Fruit fly (Drosophila melanogaster) Kc167 (cell line): ENCODE data around the gene CG17375.

Experiments used
- Myc ChIP-seq: fragments of >200 bp; optimal IDR thresholded peaks from 2 replicates; lab custom pipeline; 2017; ENCODE audit warnings: missing external identifiers
- Sin3A ChIP-seq: fragments of >200 bp; optimal IDR thresholded peaks from 2 replicates; lab custom pipeline; 2018; ENCODE audit warnings: missing external identifiers
- h ChIP-seq: fragments of >200 bp; optimal IDR thresholded peaks from 3 replicates; lab custom pipeline; 2018; ENCODE audit warnings: missing external identifiers
- insv ChIP-seq: fragments of >200 bp; optimal IDR thresholded peaks from 3 replicates; lab custom pipeline; 2018; ENCODE audit warnings: missing external identifiers
- psq ChIP-seq: fragments of >200 bp; optimal IDR thresholded peaks from 2 replicates; lab custom pipeline; 2017; ENCODE audit warnings: missing external identifiers
- ttk ChIP-seq: sonication (Bioruptor generic); optimal IDR thresholded peaks from 2 replicates; lab custom pipeline; 2017; ENCODE audit warnings: missing external identifiers

Gene CG17375

DNA sequence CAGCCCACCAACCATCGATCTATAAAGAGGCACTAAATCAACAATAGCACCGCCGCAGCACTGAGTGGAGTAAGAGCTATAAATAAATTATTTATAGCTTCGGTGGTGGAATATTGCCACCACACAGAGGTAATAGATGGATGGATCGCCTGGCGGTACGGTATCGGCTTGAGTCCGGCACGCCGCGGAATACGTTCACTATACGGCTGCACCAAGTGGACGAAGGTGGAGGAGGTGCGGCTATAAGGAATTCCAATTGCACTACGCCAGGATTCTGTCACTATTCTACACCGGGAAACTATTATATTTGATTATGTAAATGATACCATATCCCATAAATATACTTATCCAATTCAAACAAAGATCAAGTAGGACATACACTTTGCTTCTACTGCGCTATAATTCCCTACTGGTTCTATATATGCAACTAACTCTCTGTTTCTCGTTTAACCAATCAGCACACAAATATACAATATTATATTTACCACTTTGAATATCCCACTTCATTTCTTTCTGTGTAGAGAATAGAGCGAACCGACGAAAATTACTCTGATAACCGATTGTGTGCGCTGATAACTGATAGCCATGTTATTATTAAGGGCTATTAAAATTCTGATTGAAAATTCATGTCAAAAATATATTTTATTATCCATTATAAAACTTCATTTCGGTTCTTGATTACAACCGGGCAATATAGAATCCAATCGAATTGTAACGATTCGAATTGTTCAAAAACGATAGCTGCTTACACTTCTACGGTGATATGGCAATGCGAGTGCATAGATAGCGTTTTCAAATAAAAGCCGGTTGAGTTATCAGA is 13.8 kb upstream of the CG17375 start:
- no peak for TF ChIP-seq Sin3A (lab: Kevin White, UChicago)
- no peak for TF ChIP-seq psq
- TF ChIP-seq ttk: no peak
- no peak for TF ChIP-seq Myc (lab: Kevin White, UChicago)
- no peak for TF ChIP-seq insv
- TF ChIP-seq h (lab: Kevin White, UChicago): no peak

DNA sequence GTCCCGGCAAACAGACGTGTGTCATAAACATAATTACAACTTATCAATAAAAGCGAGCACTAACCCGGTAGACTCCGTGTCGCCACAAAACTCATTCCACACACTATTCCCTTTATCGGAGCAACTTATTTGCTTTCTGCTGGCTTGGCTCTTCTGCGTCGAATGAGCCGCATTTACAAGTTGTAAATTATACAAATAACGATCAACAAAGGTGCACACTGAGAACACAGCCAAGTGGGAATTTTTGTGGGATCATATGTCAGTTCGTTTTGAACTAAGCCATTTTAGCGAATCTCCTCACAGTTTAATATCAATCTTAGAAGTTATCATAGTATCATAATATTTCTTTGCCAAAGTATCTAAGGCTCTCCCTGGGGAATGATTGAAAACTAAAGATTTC is 12.8 kb upstream of the CG17375 start:
- no peak for TF ChIP-seq Myc (lab: Kevin White, UChicago)

dm6 chr2L:6817493-6817892 is 11.9 kb upstream of the CG17375 start:
- no peak for TF ChIP-seq Sin3A (lab: Kevin White, UChicago)
- no peak for TF ChIP-seq Myc (lab: Kevin White, UChicago)
- TF ChIP-seq insv: no peak
- TF ChIP-seq psq: no peak
- no peak for TF ChIP-seq ttk
- TF ChIP-seq h (lab: Kevin White, UChicago): no peak

- TF ChIP-seq Sin3A (lab: Kevin White, UChicago) (no peak), h (lab: Kevin White, UChicago) (no peak), Myc (lab: Kevin White, UChicago) (no peak), ttk (no peak)
Measured at dm6 chr2L:6802740-6803139, 2.9 kb downstream of the CG17375 start, which contains the start of the genes CG17377 and Daao2. TSS of gene CG17377 (minus strand) at chr2L:6802840. TSS of gene Daao2 (plus strand) at chr2L:6803011.

dm6 chr2L:6800794-6801193 is 4.8 kb downstream of the CG17375 start, which contains the start of gene CG17376:
TSS of gene CG17376 (minus strand) at chr2L:6800894.
- TF ChIP-seq h (lab: Kevin White, UChicago): no peak
- TF ChIP-seq insv: no peak
- TF ChIP-seq psq: no peak
- TF ChIP-seq Myc (lab: Kevin White, UChicago): no peak
- no peak for TF ChIP-seq ttk
- no peak for TF ChIP-seq Sin3A (lab: Kevin White, UChicago)

- TF ChIP-seq insv (no peak), ttk (no peak), Myc (lab: Kevin White, UChicago) (no peak), Sin3A (lab: Kevin White, UChicago) (no peak), h (lab: Kevin White, UChicago) (no peak), psq (no peak)
Measured at dm6 chr2L:6799551-6799950, 6.0 kb downstream of the CG17375 start.

DNA sequence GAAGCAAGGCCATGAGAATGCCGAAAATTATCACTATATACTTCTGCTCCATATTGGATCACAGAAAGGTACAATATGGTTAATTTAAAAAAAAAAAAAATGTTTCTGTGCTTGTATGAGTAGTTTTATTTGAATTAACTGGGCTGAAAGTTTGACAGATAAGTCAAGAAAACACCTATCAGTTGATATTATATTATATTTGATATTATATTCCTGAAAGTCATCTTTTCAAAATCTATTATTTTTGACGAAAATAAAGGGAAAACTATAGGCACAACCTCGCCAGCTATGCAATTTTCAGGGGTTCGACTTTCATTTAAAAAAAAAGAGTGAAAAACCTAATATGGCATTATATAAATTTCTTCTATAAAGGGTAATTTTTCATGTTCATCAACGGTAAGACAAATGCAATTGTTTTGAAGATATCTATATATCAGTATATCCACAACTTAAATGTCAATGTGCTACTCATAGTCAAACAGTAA is 6.8 kb downstream of the CG17375 start, which contains the start of the genes nrv2 and CG43610:
Gene nrv2 (minus strand): TSS at position 101 of the 485 bp plus-strand sequence.
Gene CG43610 (plus strand): TSS at position 435 of the 485 bp plus-strand sequence.
- TF ChIP-seq h (lab: Kevin White, UChicago): no peak
- TF ChIP-seq psq: no peak
- TF ChIP-seq Sin3A (lab: Kevin White, UChicago): no peak
- TF ChIP-seq ttk: no peak
- no peak for TF ChIP-seq insv
- no peak for TF ChIP-seq Myc (lab: Kevin White, UChicago)

DNA sequence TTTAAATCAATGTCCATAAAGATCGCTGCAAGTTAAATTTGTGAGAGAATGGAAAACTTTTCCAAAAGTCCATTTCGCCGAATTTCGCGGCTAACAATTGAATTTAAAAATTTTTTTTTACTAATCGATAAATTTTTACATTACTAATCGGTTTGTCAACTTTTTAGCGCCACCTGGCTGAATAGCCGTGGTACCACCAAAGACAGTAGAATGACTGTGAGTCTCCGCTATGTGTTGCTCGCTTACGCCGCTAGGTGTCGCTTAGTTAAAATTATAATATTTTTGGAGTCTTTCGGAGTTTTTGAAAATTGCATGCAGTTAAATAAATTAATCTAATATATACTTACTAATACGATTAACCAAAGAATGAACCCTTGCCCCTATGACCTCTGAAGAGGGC is 8.2 kb downstream of the CG17375 start:
- TF ChIP-seq Myc (lab: Kevin White, UChicago) (no peak), ttk (no peak), Sin3A (lab: Kevin White, UChicago) (no peak), h (lab: Kevin White, UChicago) (no peak), psq (no peak)

dm6 chr2L:6794956-6795522 is 10.6 kb downstream of the CG17375 start:
- TF ChIP-seq Sin3A (lab: Kevin White, UChicago): no peak
- TF ChIP-seq ttk: no peak
- no peak for TF ChIP-seq insv
- no peak for TF ChIP-seq h (lab: Kevin White, UChicago)
- TF ChIP-seq Myc (lab: Kevin White, UChicago): no peak

DNA sequence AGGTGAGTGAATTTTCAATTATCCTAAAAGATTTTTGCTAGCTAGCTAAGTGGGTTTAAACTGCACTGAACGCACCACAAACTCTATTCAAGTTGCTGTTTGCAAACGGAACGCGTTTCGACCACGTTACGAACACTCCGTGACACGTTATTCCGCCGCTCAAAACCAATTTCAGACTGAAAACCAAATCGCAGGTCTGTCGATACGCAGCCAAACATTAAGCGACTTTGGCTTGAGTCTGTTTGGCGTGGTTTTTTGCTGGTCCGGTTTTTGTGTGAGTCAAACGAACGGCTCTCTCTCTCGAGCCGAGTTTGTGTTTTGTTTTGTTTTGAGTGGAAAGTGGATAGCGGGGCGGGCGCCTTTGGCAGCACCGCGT is 11.2 kb downstream of the CG17375 start:
- TF ChIP-seq insv (no peak), Myc (lab: Kevin White, UChicago) (no peak), psq (no peak), ttk (no peak), h (lab: Kevin White, UChicago) (no peak), Sin3A (lab: Kevin White, UChicago) (no peak)

- no peak for TF ChIP-seq psq
- no peak for TF ChIP-seq h (lab: Kevin White, UChicago)
- no peak for TF ChIP-seq Myc (lab: Kevin White, UChicago)
- no peak for TF ChIP-seq insv
- no peak for TF ChIP-seq ttk
- TF ChIP-seq Sin3A (lab: Kevin White, UChicago): no peak
Measured at dm6 chr2L:6793763-6794417, 11.7 kb downstream of the CG17375 start.

dm6 chr2L:6791845-6792443 is 13.6 kb downstream of the CG17375 start:
- TF ChIP-seq psq (no peak), ttk (no peak), Sin3A (lab: Kevin White, UChicago) (no peak), insv (no peak), Myc (lab: Kevin White, UChicago) (no peak), h (lab: Kevin White, UChicago) (no peak)
